Worm (Caenorhabditis elegans): ENCODE data around the gene F35E12.9.

Gene F35E12.9

DNA sequence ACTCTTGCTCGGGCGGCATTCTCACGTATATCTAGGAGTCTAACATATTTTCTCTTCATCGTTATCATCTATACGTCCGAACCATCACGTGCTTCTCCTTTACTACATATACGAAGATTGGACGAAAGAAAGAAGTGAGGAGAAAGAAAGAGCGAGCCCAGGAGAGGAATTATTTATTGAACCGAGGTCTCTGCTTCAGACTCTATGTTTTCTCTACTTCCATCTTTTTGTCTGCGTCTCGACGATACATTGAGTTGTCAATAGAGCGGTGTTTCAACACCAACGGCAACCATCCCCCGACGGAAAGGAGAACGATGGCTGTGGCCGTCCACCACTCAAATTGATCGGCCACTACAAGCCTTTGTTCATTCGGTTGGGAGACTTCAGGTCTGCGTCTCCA, 44.4 kb upstream of the F35E12.9 start (continued):
- TF ChIP-seq isw-1 (GFP tag; IDR thresholded peaks at IDR 0.05) = peak; percentile 70
- peak; percentile 88 for TF ChIP-seq lin-15B (tag; optimal IDR thresholded peaks at IDR 0.05)
- peak; percentile 77 for TF ChIP-seq egl-13 (tag; optimal IDR thresholded peaks at IDR 0.05)
- TF ChIP-seq unc-98 (GFP tag; IDR thresholded peaks at IDR 0.05) = no peak
- no peak for TF ChIP-seq nhr-28 (tag; optimal IDR thresholded peaks at IDR 0.05)
- TF ChIP-seq unc-86 (tag; optimal IDR thresholded peaks at IDR 0.05) = peak; percentile 83
- peak; percentile 76 for TF ChIP-seq ztf-4 (tag; optimal IDR thresholded peaks at IDR 0.05)
- peak; percentile 60 for TF ChIP-seq nhr-237 (tag; optimal IDR thresholded peaks at IDR 0.05)
- peak; percentile 16 for TF ChIP-seq zip-4 (GFP tag; optimal IDR thresholded peaks at IDR 0.05)
- peak; percentile 87 for TF ChIP-seq pax-3 (tag; optimal IDR thresholded peaks at IDR 0.05)
- peak; percentile 77 for TF ChIP-seq mep-1 (tag; optimal IDR thresholded peaks at IDR 0.05)
- peak in 1 of 2 experiments; percentile 77 for TF ChIP-seq mdl-1 (tag; optimal IDR thresholded peaks at IDR 0.05)
- no peak for TF ChIP-seq zag-1 (tag; optimal IDR thresholded peaks at IDR 0.05)
- TF ChIP-seq hpl-2 (GFP tag; optimal IDR thresholded peaks at IDR 0.05) = peak; percentile 28
- peak in 2 of 6 experiments; percentile 53 to 54 for TF ChIP-seq elt-3 (tag; optimal IDR thresholded peaks at IDR 0.05)
- peak; percentile 19 for TF ChIP-seq F16B12.6 (tag; optimal IDR thresholded peaks at IDR 0.05)
- peak; percentile 87 for TF ChIP-seq nhr-77 (tag; optimal IDR thresholded peaks at IDR 0.05)
- TF ChIP-seq lin-35 (GFP tag; optimal IDR thresholded peaks at IDR 0.05) = peak; percentile 79 to 80
- TF ChIP-seq ama-1 (optimal IDR thresholded peaks at IDR 0.05) = peak; percentile 15
- TF ChIP-seq lsy-2 (tag; optimal IDR thresholded peaks at IDR 0.05) = peak; percentile 77 to 94
- peak; percentile 74 for TF ChIP-seq lin-13 (GFP tag; optimal IDR thresholded peaks at IDR 0.05)
- peak; percentile 75 for TF ChIP-seq elt-2 (tag; optimal IDR thresholded peaks at IDR 0.05)
- peak; percentile 84 for TF ChIP-seq nhr-19 (GFP tag; conservative IDR thresholded peaks at IDR 0.05)
- no peak for TF ChIP-seq efl-3 (GFP tag; optimal IDR thresholded peaks at IDR 0.05)
- no peak for TF ChIP-seq ceh-8 (GFP tag; optimal IDR thresholded peaks at IDR 0.05)
- peak; percentile 85 for TF ChIP-seq fkh-8 (tag; optimal IDR thresholded peaks at IDR 0.05)
- TF ChIP-seq lin-39 (tag; optimal IDR thresholded peaks at IDR 0.05) = peak; percentile 49
- TF ChIP-seq hlh-17 (GFP tag; optimal IDR thresholded peaks at IDR 0.05; ENCODE audit: borderline replicate concordance) = no peak
- TF ChIP-seq lir-3 (tag; optimal IDR thresholded peaks at IDR 0.05; ENCODE audit: poor library complexity) = peak; percentile 73
- TF ChIP-seq nhr-85 (tag) = peak; percentile 75
- no peak for TF ChIP-seq mab-9 (GFP tag; IDR thresholded peaks at IDR 0.05)
- peak; percentile 5 for TF ChIP-seq nhr-11 (tag; optimal IDR thresholded peaks at IDR 0.05)
- TF ChIP-seq nhr-20 (tag; optimal IDR thresholded peaks at IDR 0.05) = peak; percentile 90
- TF ChIP-seq skn-1 (tag; optimal IDR thresholded peaks at IDR 0.05) = peak; percentile 63
- TF ChIP-seq dsc-1 (tag; optimal IDR thresholded peaks at IDR 0.05) = peak; percentile 77
- no peak for TF ChIP-seq nhr-12 (tag; optimal IDR thresholded peaks at IDR 0.05)
- no peak for TF ChIP-seq C34B4.2 (tag; optimal IDR thresholded peaks at IDR 0.05)
- TF ChIP-seq vab-15 (tag; optimal IDR thresholded peaks at IDR 0.05) = no peak
- TF ChIP-seq unc-130 (tag; optimal IDR thresholded peaks at IDR 0.05) = peak; percentile 89
- TF ChIP-seq ztf-11 (tag; optimal IDR thresholded peaks at IDR 0.05) = no peak
- TF ChIP-seq Y116A8C.19 (tag; optimal IDR thresholded peaks at IDR 0.05; ENCODE audit: borderline replicate concordance) = no peak
- TF ChIP-seq swsn-7 (tag; optimal IDR thresholded peaks at IDR 0.05) = peak; percentile 81
- TF ChIP-seq fkh-10 (GFP tag; optimal IDR thresholded peaks at IDR 0.05) = peak; percentile 21
- TF ChIP-seq ceh-82 (tag; optimal IDR thresholded peaks at IDR 0.05) = peak; percentile 57 to 92 (median 83)
- TF ChIP-seq fos-1 (tag; optimal IDR thresholded peaks at IDR 0.05) = peak; percentile 76
- TF ChIP-seq ceh-63 (GFP tag; optimal IDR thresholded peaks at IDR 0.05) = no peak
- no peak for TF ChIP-seq fkh-4 (tag; optimal IDR thresholded peaks at IDR 0.05; ENCODE audit: borderline replicate concordance)
- TF ChIP-seq irx-1 (tag; optimal IDR thresholded peaks at IDR 0.05) = no peak
